Fruit fly (Drosophila melanogaster) whole organism, embryonic: ENCODE measurements around the gene CG15548.

Experiments used
- Bgb ChIP-seq: fragments of 200-800 bp; sonication (Bioruptor generic); IDR thresholded peaks from 2 replicates; pipeline ENCODE4 v1.3.6; 2022; ENCODE audit warnings: missing biosample characterization, missing genetic modification characterization; ENCODE audit not compliant: partially characterized antibody
- C15 ChIP-seq: fragments of 200-800 bp; sonication (Bioruptor generic); IDR thresholded peaks from 3 replicates; pipeline ENCODE4 v1.3.6; 2022; ENCODE audit warnings: missing biosample characterization, missing genetic modification characterization
- CG10462 ChIP-seq: fragments of 200-800 bp; sonication (Bioruptor generic); optimal IDR thresholded peaks from 2 replicates; lab custom pipeline; 2016; ENCODE audit warnings: missing biosample characterization, missing genetic modification characterization
- CG10543 ChIP-seq: fragments of 200-800 bp; sonication (Bioruptor generic); optimal IDR thresholded peaks from 3 replicates; lab custom pipeline; 2017; ENCODE audit warnings: missing biosample characterization, mild to moderate bottlenecking, missing genetic modification characterization, moderate library complexity
- CG10979 ChIP-seq: fragments of 200-800 bp; sonication (Bioruptor generic); optimal IDR thresholded peaks from 2 replicates; lab custom pipeline; 2018; ENCODE audit warnings: missing biosample characterization, mild to moderate bottlenecking, missing genetic modification characterization, moderate library complexity
- CG12104 ChIP-seq: fragments of 200-800 bp; sonication (Bioruptor generic); optimal IDR thresholded peaks from 3 replicates; lab custom pipeline; 2016; ENCODE audit warnings: missing biosample characterization, missing genetic modification characterization
- CG12219 ChIP-seq: fragments of 200-800 bp; sonication (Bioruptor generic); optimal IDR thresholded peaks from 3 replicates; lab custom pipeline; 2018; ENCODE audit warnings: missing biosample characterization, mild to moderate bottlenecking, missing genetic modification characterization
- CG12236 ChIP-seq: fragments of 200-800 bp; sonication (Bioruptor generic); optimal IDR thresholded peaks from 2 replicates; lab custom pipeline; 2016; ENCODE audit warnings: missing biosample characterization, missing genetic modification characterization
- CG12299 ChIP-seq: fragments of 200-800 bp; sonication (Bioruptor generic); optimal IDR thresholded peaks from 2 replicates; lab custom pipeline; 2018; ENCODE audit warnings: missing biosample characterization, mild to moderate bottlenecking, missing genetic modification characterization
- CG12391 ChIP-seq: fragments of 200-800 bp; sonication (Bioruptor generic); optimal IDR thresholded peaks from 3 replicates; lab custom pipeline; 2018; ENCODE audit warnings: missing biosample characterization, mild to moderate bottlenecking, missing genetic modification characterization, moderate library complexity
- CG1529 ChIP-seq: fragments of 200-800 bp; sonication (Bioruptor generic); optimal IDR thresholded peaks from 3 replicates; lab custom pipeline; 2018; ENCODE audit warnings: missing biosample characterization, missing genetic modification characterization
- CG15601 ChIP-seq: fragments of 200-800 bp; sonication (Bioruptor generic); optimal IDR thresholded peaks from 3 replicates; lab custom pipeline; 2019; ENCODE audit warnings: missing biosample characterization, mild to moderate bottlenecking, missing genetic modification characterization, moderate library complexity
- CG15696 ChIP-seq: fragments of 200-800 bp; sonication (Bioruptor generic); optimal IDR thresholded peaks from 2 replicates; lab custom pipeline; 2019; ENCODE audit warnings: missing biosample characterization, mild to moderate bottlenecking, missing genetic modification characterization, moderate library complexity
- CG17359 ChIP-seq: fragments of 200-800 bp; sonication (Bioruptor generic); optimal IDR thresholded peaks from 3 replicates; lab custom pipeline; 2018; ENCODE audit warnings: missing biosample characterization, mild to moderate bottlenecking, missing genetic modification characterization, moderate library complexity
- CG2678 ChIP-seq: fragments of 200-800 bp; sonication (Bioruptor generic); optimal IDR thresholded peaks from 3 replicates; lab custom pipeline; 2019; ENCODE audit warnings: missing biosample characterization, mild to moderate bottlenecking, missing genetic modification characterization, moderate library complexity
- CG3407 ChIP-seq: fragments of 200-800 bp; sonication (Bioruptor generic); optimal IDR thresholded peaks from 2 replicates; lab custom pipeline; 2018; ENCODE audit warnings: missing biosample characterization, mild to moderate bottlenecking, missing genetic modification characterization
- CG5180 ChIP-seq: fragments of 200-800 bp; sonication (Bioruptor generic); optimal IDR thresholded peaks from 3 replicates; lab custom pipeline; 2017; ENCODE audit warnings: missing biosample characterization, missing genetic modification characterization, mild to moderate bottlenecking, moderate library complexity, missing genetic modification reagents
- CG6813 ChIP-seq: fragments of 200-800 bp; sonication (Bioruptor generic); optimal IDR thresholded peaks from 2 replicates; lab custom pipeline; 2017; ENCODE audit warnings: missing biosample characterization, missing genetic modification characterization, mild to moderate bottlenecking, moderate library complexity, missing genetic modification reagents
- CG7556 ChIP-seq: fragments of 200-800 bp; sonication (Bioruptor generic); optimal IDR thresholded peaks from 2 replicates; lab custom pipeline; 2017; ENCODE audit warnings: missing biosample characterization, mild to moderate bottlenecking, missing genetic modification characterization
- CG7745 ChIP-seq: fragments of 200-800 bp; sonication (Bioruptor generic); optimal IDR thresholded peaks from 2 replicates; lab custom pipeline; 2018; ENCODE audit warnings: missing biosample characterization, mild to moderate bottlenecking, missing genetic modification characterization, moderate library complexity
- CG8359 ChIP-seq: fragments of 200-800 bp; sonication (Bioruptor generic); optimal IDR thresholded peaks from 2 replicates; lab custom pipeline; 2017; ENCODE audit warnings: missing biosample characterization, mild to moderate bottlenecking, missing genetic modification characterization, borderline replicate concordance
- CrebB ChIP-seq: fragments of 200-800 bp; sonication (Bioruptor generic); optimal IDR thresholded peaks from 3 replicates; lab custom pipeline; 2018; ENCODE audit warnings: missing biosample characterization, mild to moderate bottlenecking, missing genetic modification characterization
- Fer3 ChIP-seq: fragments of 200-800 bp; sonication (Bioruptor generic); optimal IDR thresholded peaks from 2 replicates; lab custom pipeline; 2018; ENCODE audit warnings: missing biosample characterization, mild to moderate bottlenecking, missing genetic modification characterization, moderate library complexity
- HHEX ChIP-seq: fragments of 200-800 bp; sonication (Bioruptor generic); optimal IDR thresholded peaks from 3 replicates; lab custom pipeline; 2017; ENCODE audit warnings: missing biosample characterization, mild to moderate bottlenecking, missing genetic modification characterization, missing genetic modification reagents
- Hmr ChIP-seq: fragments of 200-800 bp; sonication (Bioruptor generic); optimal IDR thresholded peaks from 3 replicates; lab custom pipeline; 2017; ENCODE audit warnings: mild to moderate bottlenecking, missing biosample characterization, missing genetic modification reagents, missing genetic modification characterization
- Med ChIP-seq: fragments of 200-800 bp; sonication (Bioruptor generic); peaks from one replicate; lab custom pipeline; 2016; ENCODE audit warnings: missing biosample characterization, missing genetic modification characterization, mild to moderate bottlenecking, inconsistent platforms, moderate library complexity
- Nf-YB ChIP-seq: fragments of 200-800 bp; sonication (Bioruptor generic); optimal IDR thresholded peaks from 3 replicates; lab custom pipeline; 2019; ENCODE audit warnings: missing biosample characterization, mild to moderate bottlenecking, missing genetic modification characterization, moderate library complexity
- aop ChIP-seq: fragments of 200-800 bp; sonication (Bioruptor generic); IDR thresholded peaks from 2 replicates; pipeline ENCODE4 v1.3.6; 2022; ENCODE audit warnings: missing biosample characterization, missing genetic modification characterization
- chm ChIP-seq: fragments of 200-800 bp; sonication (Bioruptor generic); IDR thresholded peaks from 2 replicates; pipeline ENCODE4 v1.3.6; 2022; ENCODE audit warnings: missing biosample characterization, missing genetic modification characterization
- dmrt11E ChIP-seq: fragments of 200-800 bp; sonication (Bioruptor generic); optimal IDR thresholded peaks from 3 replicates; lab custom pipeline; 2018; ENCODE audit warnings: missing biosample characterization, mild to moderate bottlenecking, missing genetic modification characterization, moderate library complexity
- fu2 ChIP-seq: fragments of 200-800 bp; sonication (Bioruptor generic); optimal IDR thresholded peaks from 2 replicates; lab custom pipeline; 2016; ENCODE audit warnings: missing biosample characterization, missing genetic modification characterization
- kni ChIP-seq: fragments of 200-800 bp; sonication (Bioruptor generic); optimal IDR thresholded peaks from 3 replicates; lab custom pipeline; 2017; ENCODE audit warnings: mild to moderate bottlenecking, missing biosample characterization, missing genetic modification reagents, missing genetic modification characterization
- lola ChIP-seq, 3 experiments: fragments of >200 bp in 2 of 3; fragments of 200-800 bp in 1 of 3; sonication (Bioruptor generic) in 1 of 3; optimal IDR thresholded peaks; 2 replicates each; lab custom pipeline; 2017 to 2019; ENCODE audit warnings: missing biosample characterization in 3 of 3, missing genetic modification characterization in 3 of 3, mild to moderate bottlenecking in 1 of 3, moderate library complexity in 1 of 3
- nerfin-1 ChIP-seq: fragments of 200-800 bp; sonication (Bioruptor generic); optimal IDR thresholded peaks from 3 replicates; lab custom pipeline; 2019; ENCODE audit warnings: missing biosample characterization, mild to moderate bottlenecking, missing genetic modification characterization, moderate library complexity
- odd ChIP-seq: fragments of 200-800 bp; sonication (Bioruptor generic); optimal IDR thresholded peaks from 2 replicates; lab custom pipeline; 2017; ENCODE audit warnings: missing biosample characterization, mild to moderate bottlenecking, missing genetic modification characterization
- sna ChIP-seq: fragments of 200-800 bp; sonication (Bioruptor generic); IDR thresholded peaks from 2 replicates; pipeline ENCODE4 v1.3.6; 2022; ENCODE audit warnings: missing biosample characterization, missing genetic modification characterization; ENCODE audit not compliant: partially characterized antibody
- tio ChIP-seq: fragments of 200-800 bp; sonication (Bioruptor generic); optimal IDR thresholded peaks from 2 replicates; lab custom pipeline; 2017; ENCODE audit warnings: missing biosample characterization, missing genetic modification characterization, inconsistent platforms
- tll ChIP-seq, 2 experiments: fragments of 200-800 bp in 1 of 2; fragments of >200 bp in 1 of 2; sonication (Bioruptor generic) in 1 of 2; optimal IDR thresholded peaks; 2 replicates each; lab custom pipeline; 2017 to 2019; ENCODE audit warnings: missing biosample characterization in 2 of 2, missing genetic modification characterization in 2 of 2, mild to moderate bottlenecking in 1 of 2, moderate library complexity in 1 of 2
- vfl ChIP-seq: fragments of 200-800 bp; sonication (Bioruptor generic); optimal IDR thresholded peaks from 2 replicates; lab custom pipeline; 2016; ENCODE audit warnings: missing biosample characterization, missing genetic modification characterization
- zen ChIP-seq: fragments of 200-800 bp; sonication (Bioruptor generic); optimal IDR thresholded peaks from 3 replicates; lab custom pipeline; 2018; ENCODE audit warnings: missing biosample characterization, mild to moderate bottlenecking, missing genetic modification characterization, moderate library complexity

The CG15548 gene

DNA sequence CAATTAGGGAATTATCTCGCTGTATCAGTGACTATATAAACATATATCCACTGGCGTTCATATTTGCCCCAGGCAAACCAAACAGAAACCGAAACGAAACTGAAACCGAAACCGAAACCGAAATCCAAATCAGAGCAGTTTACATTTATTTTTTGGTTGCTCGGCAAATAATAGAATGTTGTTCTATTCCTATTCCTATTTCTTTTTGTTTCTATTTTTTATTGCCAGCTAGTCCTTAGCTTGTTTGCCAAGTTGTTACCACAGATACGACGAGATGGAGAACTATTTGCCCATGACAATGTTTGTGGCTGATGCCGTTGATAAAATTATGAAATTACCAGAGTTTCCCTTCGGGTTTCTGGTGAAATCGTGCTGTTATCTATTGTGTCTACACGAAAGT is 40.6 kb upstream of the CG15548 start (continued):
- peak; percentile 25 for TF ChIP-seq nerfin-1 (tag; lab: Kevin White, UChicago)
- no peak for TF ChIP-seq tio (GFP tag; lab: Kevin White, UChicago)
- peak; percentile 0 for TF ChIP-seq CG5180 (GFP tag; lab: Kevin White, UChicago)
- TF ChIP-seq Fer3 (tag; lab: Kevin White, UChicago) = peak; percentile 2
- peak; percentile 31 for TF ChIP-seq CG1529
- 0 out of 2 replicates have a peak, but pooled peaks have one; percentile 24 for TF ChIP-seq chm
- peak; percentile 10 for TF ChIP-seq CG10543 (GFP tag; lab: Kevin White, UChicago)
- TF ChIP-seq dmrt11E (tag; lab: Kevin White, UChicago) = peak; percentile 58
- TF ChIP-seq odd (GFP tag; lab: Kevin White, UChicago) = peak; percentile 29
- peak; percentile 56 for TF ChIP-seq CG15601
- peak; percentile 46 for TF ChIP-seq CrebB (tag; lab: Kevin White, UChicago)
- peak; percentile 31 for TF ChIP-seq kni (GFP tag; lab: Kevin White, UChicago)
- TF ChIP-seq HHEX (GFP tag; lab: Kevin White, UChicago) = peak; percentile 2
- TF ChIP-seq CG7745 (tag; lab: Kevin White, UChicago) = peak; percentile 53
- TF ChIP-seq tll (GFP tag; optimal IDR thresholded peaks at IDR 0.05; lab: Kevin White, UChicago) = peak in 1 of 2 experiments; percentile 38
- peak; percentile 54 for TF ChIP-seq zen (tag; lab: Kevin White, UChicago)
- TF ChIP-seq CG17359 (tag; lab: Kevin White, UChicago) = peak; percentile 18
- TF ChIP-seq CG12104 (GFP tag; lab: Kevin White, UChicago) = no peak
- TF ChIP-seq vfl (GFP tag; lab: Kevin White, UChicago) = no peak
- peak; percentile 45 for TF ChIP-seq CG6813 (GFP tag; lab: Kevin White, UChicago)
- peak; percentile 41 for TF ChIP-seq CG12236 (GFP tag; lab: Kevin White, UChicago)
- TF ChIP-seq CG12219 (GFP tag; lab: Kevin White, UChicago) = peak; percentile 6
- TF ChIP-seq aop (GFP tag; lab: Robert Waterston, UW) = no peak
- peak; percentile 8 for TF ChIP-seq CG12391 (tag; lab: Kevin White, UChicago)
- no peak for TF ChIP-seq CG10979 (tag; lab: Kevin White, UChicago)
- no peak for TF ChIP-seq C15 (GFP tag; lab: Robert Waterston, UW)
- peak; percentile 13 for TF ChIP-seq CG3407 (GFP tag; lab: Kevin White, UChicago)
- peak; percentile 50 for TF ChIP-seq CG8359 (GFP tag; lab: Kevin White, UChicago)
- TF ChIP-seq Hmr (GFP tag; lab: Kevin White, UChicago) = peak; percentile 10
- peak; percentile 19 for TF ChIP-seq Nf-YB (GFP tag; lab: Kevin White, UChicago)
- peak in 1 of 3 experiments; percentile 56 for TF ChIP-seq lola (GFP tag; optimal IDR thresholded peaks at IDR 0.05; lab: Kevin White, UChicago)
- TF ChIP-seq CG12299 (tag; lab: Kevin White, UChicago) = no peak
- TF ChIP-seq CG2678 (tag; lab: Kevin White, UChicago) = peak; percentile 50
- no peak for TF ChIP-seq CG10462 (GFP tag; lab: Kevin White, UChicago)
- TF ChIP-seq CG15696 (tag; lab: Kevin White, UChicago) = peak; percentile 88
- TF ChIP-seq Med (GFP tag; lab: Kevin White, UChicago) = peak; percentile 35
- no peak for TF ChIP-seq Bgb (GFP tag; lab: Robert Waterston, UW)
- no peak for TF ChIP-seq fu2 (GFP tag; lab: Kevin White, UChicago)
- peak; percentile 13 for TF ChIP-seq CG7556
- TF ChIP-seq sna (GFP tag; lab: Robert Waterston, UW) = no peak
